Worm (Caenorhabditis elegans) whole organism, late embryonic: ENCODE measurements around the gene bbs-2.

Source experiments
- C08G9.2 ChIP-seq: sonication (generic microtip); optimal IDR thresholded peaks from 2 replicates; lab custom pipeline; 2016; ENCODE audit warnings: mild to moderate bottlenecking, missing genetic modification characterization, moderate library complexity, missing compliant biosample characterization
- F13H6.1 ChIP-seq: sonication (generic microtip); optimal IDR thresholded peaks from 2 replicates; lab custom pipeline; 2016; ENCODE audit warnings: missing genetic modification characterization, missing compliant biosample characterization
- K09A11.1 ChIP-seq: sonication (generic microtip); optimal IDR thresholded peaks from 2 replicates; lab custom pipeline; 2017; ENCODE audit warnings: antibody characterized with exemption, mild to moderate bottlenecking, missing genetic modification characterization, missing compliant biosample characterization; ENCODE audit not compliant: insufficient read depth
- T23F11.4 ChIP-seq: fragments of 200-800 bp; sonication (Bioruptor generic); optimal IDR thresholded peaks from 2 replicates; lab custom pipeline; 2018; ENCODE audit warnings: mild to moderate bottlenecking, missing genetic modification characterization, missing compliant biosample characterization
- ahr-1 ChIP-seq: sonication (generic microtip); optimal IDR thresholded peaks from 2 replicates; lab custom pipeline; 2016; ENCODE audit warnings: missing genetic modification characterization, missing compliant biosample characterization
- ceh-14 ChIP-seq: sonication (generic microtip); optimal IDR thresholded peaks from 2 replicates; lab custom pipeline; 2016; ENCODE audit warnings: missing genotype, missing genetic modification characterization, missing compliant biosample characterization
- ceh-19 ChIP-seq: fragments of 200-800 bp; sonication (Bioruptor generic); optimal IDR thresholded peaks from 2 replicates; lab custom pipeline; 2018; ENCODE audit warnings: mild to moderate bottlenecking, missing genetic modification characterization, missing compliant biosample characterization
- ceh-22 ChIP-seq: sonication (generic microtip); optimal IDR thresholded peaks from 2 replicates; lab custom pipeline; 2017; ENCODE audit warnings: missing biosample characterization, missing genetic modification characterization
- ceh-34 ChIP-seq: sonication (generic microtip); optimal IDR thresholded peaks from 2 replicates; lab custom pipeline; 2016; ENCODE audit warnings: mild to moderate bottlenecking, missing genetic modification characterization, missing compliant biosample characterization
- ceh-45 ChIP-seq: fragments of 200-800 bp; sonication (Bioruptor generic); IDR thresholded peaks from 2 replicates; pipeline ENCODE4 v1.3.6; 2022; ENCODE audit warnings: missing genetic modification reagents, missing genetic modification characterization, missing compliant biosample characterization
- ceh-48 ChIP-seq: sonication (generic microtip); optimal IDR thresholded peaks from 2 replicates; lab custom pipeline; 2016; ENCODE audit warnings: missing genetic modification characterization, inconsistent platforms, missing compliant biosample characterization
- ceh-6 ChIP-seq: fragments of 200-800 bp; sonication (Bioruptor generic); optimal IDR thresholded peaks from 2 replicates; lab custom pipeline; 2018; ENCODE audit warnings: mild to moderate bottlenecking, missing genetic modification characterization, missing compliant biosample characterization
- ceh-9 ChIP-seq: sonication (generic microtip); optimal IDR thresholded peaks from 2 replicates; lab custom pipeline; 2016; ENCODE audit warnings: mild to moderate bottlenecking, missing genetic modification characterization, inconsistent platforms, missing compliant biosample characterization
- che-1 ChIP-seq: sonication (generic microtip); optimal IDR thresholded peaks from 2 replicates; lab custom pipeline; 2016; ENCODE audit warnings: mild to moderate bottlenecking, missing genetic modification characterization, missing compliant biosample characterization
- dve-1 ChIP-seq: sonication (generic microtip); optimal IDR thresholded peaks from 2 replicates; lab custom pipeline; 2017; ENCODE audit warnings: antibody characterized with exemption, mild to moderate bottlenecking, missing genetic modification characterization, missing compliant biosample characterization
- elt-2 ChIP-seq: sonication (generic microtip); optimal IDR thresholded peaks from 2 replicates; lab custom pipeline; 2016; ENCODE audit warnings: missing genetic modification reagents, missing genetic modification characterization, missing compliant biosample characterization
- ets-4 ChIP-seq: sonication (generic microtip); optimal IDR thresholded peaks from 2 replicates; lab custom pipeline; 2016; ENCODE audit warnings: missing genetic modification characterization, missing compliant biosample characterization
- fax-1 ChIP-seq: sonication (generic microtip); optimal IDR thresholded peaks from 2 replicates; lab custom pipeline; 2016; ENCODE audit warnings: missing genotype, missing genetic modification characterization, missing compliant biosample characterization
- gmeb-2 ChIP-seq: sonication (generic microtip); optimal IDR thresholded peaks from 2 replicates; lab custom pipeline; 2016; ENCODE audit warnings: missing genetic modification characterization, inconsistent platforms, missing compliant biosample characterization
- hlh-13 ChIP-seq: fragments of 200-800 bp; sonication (Bioruptor generic); optimal IDR thresholded peaks from 2 replicates; lab custom pipeline; 2018; ENCODE audit warnings: mild to moderate bottlenecking, missing genetic modification characterization, missing compliant biosample characterization
- hlh-6 ChIP-seq: sonication (generic microtip); optimal IDR thresholded peaks from 2 replicates; lab custom pipeline; 2016; ENCODE audit warnings: missing genotype, missing genetic modification characterization, missing compliant biosample characterization
- lin-11 ChIP-seq: fragments of 200-800 bp; sonication (Bioruptor generic); optimal IDR thresholded peaks from 2 replicates; lab custom pipeline; 2018; ENCODE audit warnings: mild to moderate bottlenecking, missing genetic modification characterization, missing compliant biosample characterization
- mec-3 ChIP-seq: sonication (generic microtip); optimal IDR thresholded peaks from 2 replicates; lab custom pipeline; 2016; ENCODE audit warnings: borderline replicate concordance, missing genetic modification characterization, missing compliant biosample characterization
- nfya-1 ChIP-seq: sonication (generic microtip); optimal IDR thresholded peaks from 2 replicates; lab custom pipeline; 2017; ENCODE audit warnings: missing genetic modification characterization, mild to moderate bottlenecking, missing compliant biosample characterization, antibody characterized with exemption, moderate library complexity
- nhr-11 ChIP-seq: fragments of 150-350 bp; optimal IDR thresholded peaks from 2 replicates; lab custom pipeline; 2014; ENCODE audit warnings: missing biosample characterization, missing genetic modification characterization
- nhr-232 ChIP-seq: sonication (generic microtip); optimal IDR thresholded peaks from 2 replicates; lab custom pipeline; 2016; ENCODE audit warnings: missing genetic modification characterization, missing compliant biosample characterization
- odd-2 ChIP-seq: sonication (generic microtip); optimal IDR thresholded peaks from 2 replicates; lab custom pipeline; 2017; ENCODE audit warnings: antibody characterized with exemption, mild to moderate bottlenecking, missing genetic modification characterization, missing compliant biosample characterization
- pat-9 ChIP-seq: fragments of 200-800 bp; sonication (Bioruptor generic); optimal IDR thresholded peaks from 2 replicates; lab custom pipeline; 2018; ENCODE audit warnings: mild to moderate bottlenecking, missing genetic modification characterization, moderate library complexity, missing compliant biosample characterization
- pha-2 ChIP-seq: sonication (generic microtip); optimal IDR thresholded peaks from 2 replicates; lab custom pipeline; 2017; ENCODE audit warnings: mild to moderate bottlenecking, missing genetic modification characterization, missing compliant biosample characterization
- sox-2 ChIP-seq: fragments of 200-800 bp; sonication (Bioruptor generic); IDR thresholded peaks from 2 replicates; pipeline ENCODE4 v1.3.6; 2022; ENCODE audit warnings: missing genetic modification reagents, missing genetic modification characterization, missing compliant biosample characterization
- tbx-2 ChIP-seq: sonication (generic microtip); optimal IDR thresholded peaks from 2 replicates; lab custom pipeline; 2016; ENCODE audit warnings: missing genetic modification characterization, missing compliant biosample characterization
- ttx-3 ChIP-seq: sonication (generic microtip); optimal IDR thresholded peaks from 2 replicates; lab custom pipeline; 2016; ENCODE audit warnings: missing genetic modification reagents, missing genetic modification characterization, missing compliant biosample characterization
- unc-42 ChIP-seq: sonication (generic microtip); optimal IDR thresholded peaks from 2 replicates; lab custom pipeline; 2016; ENCODE audit warnings: missing genotype, missing genetic modification characterization, missing compliant biosample characterization
- unc-55 ChIP-seq: sonication (generic microtip); optimal IDR thresholded peaks from 2 replicates; lab custom pipeline; 2017; ENCODE audit warnings: missing biosample characterization, missing genetic modification reagents, missing genetic modification characterization
- unc-86 ChIP-seq: sonication (generic microtip); optimal IDR thresholded peaks from 2 replicates; lab custom pipeline; 2016; ENCODE audit warnings: missing genetic modification characterization, missing compliant biosample characterization
- ztf-16 ChIP-seq: sonication (generic microtip); optimal IDR thresholded peaks from 2 replicates; lab custom pipeline; 2017; ENCODE audit warnings: missing genetic modification characterization, missing compliant biosample characterization

The bbs-2 gene

ce11 chrIV:7976210-7976609 lies 42.4 kb downstream of the bbs-2 start, which contains the start of gene F57H12.6:
Gene F57H12.6 (minus strand): TSS chrIV:7976310.
- no peak for TF ChIP-seq pha-2 (tag; lab: Kevin White, UChicago)
- TF ChIP-seq nhr-232 (tag; lab: Kevin White, UChicago): no peak
- TF ChIP-seq ztf-16: no peak
- TF ChIP-seq nfya-1 (tag; lab: Kevin White, UChicago): no peak

- TF ChIP-seq dve-1 (tag; lab: Kevin White, UChicago) (no peak), ceh-14 (tag; lab: Kevin White, UChicago) (no peak), ceh-22 (no peak), hlh-13 (GFP tag; lab: Kevin White, UChicago) (no peak), ceh-19 (GFP tag; lab: Kevin White, UChicago) (no peak), unc-86 (tag; lab: Kevin White, UChicago) (no peak), ttx-3 (tag; lab: Kevin White, UChicago) (no peak), ahr-1 (tag; lab: Kevin White, UChicago) (no peak), tbx-2 (tag; lab: Kevin White, UChicago) (no peak), ceh-6 (no peak), ceh-34 (tag; lab: Kevin White, UChicago) (no peak), F13H6.1 (no peak), odd-2 (tag; lab: Kevin White, UChicago) (no peak), C08G9.2 (no peak), fax-1 (tag; lab: Kevin White, UChicago) (no peak), unc-55 (GFP tag; lab: Kevin White, UChicago) (no peak), elt-2 (tag; lab: Kevin White, UChicago) (no peak), T23F11.4 (GFP tag; lab: Kevin White, UChicago) (no peak), che-1 (tag; lab: Kevin White, UChicago) (no peak)
These were observed 43.7 kb downstream of the bbs-2 start, which contains the start of gene ora-1 for ce11 chrIV:7977452-7977940. Gene ora-1 (plus strand): TSS chrIV:7977890.

- TF ChIP-seq hlh-6 (tag; lab: Kevin White, UChicago) (no peak), pat-9 (no peak), ahr-1 (tag; lab: Kevin White, UChicago) (no peak), mec-3 (tag; lab: Kevin White, UChicago) (no peak), unc-42 (tag; lab: Kevin White, UChicago) (peak; percentile 95), ceh-19 (GFP tag; lab: Kevin White, UChicago) (no peak), ets-4 (tag; lab: Kevin White, UChicago) (no peak), sox-2 (GFP tag; lab: Robert Waterston, UW) (no peak), ceh-48 (peak; percentile 56), ceh-45 (GFP tag; lab: Robert Waterston, UW) (no peak), ceh-9 (tag; lab: Kevin White, UChicago) (no peak), nhr-11 (tag; lab: Kevin White, UChicago) (no peak), gmeb-2 (no peak), lin-11 (no peak), nfya-1 (tag; lab: Kevin White, UChicago) (peak; percentile 64), fax-1 (tag; lab: Kevin White, UChicago) (no peak), nhr-232 (tag; lab: Kevin White, UChicago) (no peak), K09A11.1 (tag; lab: Kevin White, UChicago) (no peak)
- TF ChIP-seq, all 69 proteins: peak for 3
These were observed 45.8 kb downstream of the bbs-2 start, which contains the start of gene unc-24 for ce11 chrIV:7979588-7979987. Gene unc-24 (plus strand): TSS chrIV:7979870.
